Fruit fly (Drosophila melanogaster): ENCODE measurements around the gene CG5026.

The CG5026 gene

DNA sequence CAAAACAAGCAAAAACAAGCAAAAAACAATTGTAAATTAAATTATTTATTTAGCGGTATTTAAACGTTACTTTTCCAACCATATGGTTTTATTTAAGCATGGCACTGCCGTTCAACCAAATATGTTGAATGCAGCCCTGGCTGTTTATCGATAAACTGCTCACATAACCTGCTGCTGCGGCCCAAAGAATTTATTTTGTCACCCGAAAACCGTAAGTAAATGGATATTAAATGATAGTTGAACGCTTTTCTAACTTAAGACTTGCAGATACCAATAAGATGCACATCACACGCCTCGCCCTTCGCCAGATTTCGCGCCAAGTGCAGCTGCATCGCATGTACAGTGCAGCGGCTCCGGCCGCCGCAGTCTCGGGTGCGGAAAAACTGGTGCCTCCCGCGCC lies 11.7 kb upstream of the CG5026 start, which contains the start of gene mRpL12 (continued):
- peak; percentile 44 for TF ChIP-seq CG15514 (GFP tag; optimal IDR thresholded peaks at IDR 0.05)
- TF ChIP-seq fd3F (GFP tag; optimal IDR thresholded peaks at IDR 0.05) = no peak
- TF ChIP-seq CG7987 (GFP tag; optimal IDR thresholded peaks at IDR 0.05) = no peak
- TF ChIP-seq NFAT (GFP tag; IDR thresholded peaks at IDR 0.05) = no peak
- TF ChIP-seq CG2712 (tag; optimal IDR thresholded peaks at IDR 0.05) = peak; percentile 18
- no peak for TF ChIP-seq Drgx (GFP tag; IDR thresholded peaks at IDR 0.05)
- no peak for TF ChIP-seq CG17361 (GFP tag; IDR thresholded peaks at IDR 0.05)
- TF ChIP-seq jigr1 (GFP tag; IDR thresholded peaks at IDR 0.05) = no peak
- TF ChIP-seq Dfd (GFP tag; optimal IDR thresholded peaks at IDR 0.05) = no peak
- no peak for TF ChIP-seq Ssrp (tag; optimal IDR thresholded peaks at IDR 0.05)
- no peak for TF ChIP-seq CG6813 (GFP tag; optimal IDR thresholded peaks at IDR 0.05)
- no peak for TF ChIP-seq HLHmδ (GFP tag; optimal IDR thresholded peaks at IDR 0.05)
- TF ChIP-seq fd96Cb (tag; optimal IDR thresholded peaks at IDR 0.05) = no peak
- peak; percentile 40 for TF ChIP-seq sens (GFP tag)
- TF ChIP-seq CG12659 (GFP tag; optimal IDR thresholded peaks at IDR 0.05) = peak; percentile 7
- TF ChIP-seq CG7556 (GFP tag; optimal IDR thresholded peaks at IDR 0.05) = no peak
- TF ChIP-seq NfI (GFP tag; optimal IDR thresholded peaks at IDR 0.05) = no peak
- TF ChIP-seq Nf-YA (GFP tag; IDR thresholded peaks at IDR 0.05) = no peak
- no peak for TF ChIP-seq exex (tag; optimal IDR thresholded peaks at IDR 0.05)
- TF ChIP-seq zf30C (GFP tag; optimal IDR thresholded peaks at IDR 0.05) = no peak
- no peak for TF ChIP-seq CG4360 (GFP tag; IDR thresholded peaks at IDR 0.05)
- no peak for TF ChIP-seq croc (GFP tag; conservative IDR thresholded peaks at IDR 0.05)
- TF ChIP-seq grau (tag; optimal IDR thresholded peaks at IDR 0.05) = no peak
- peak; percentile 50; the same call in 1 of the 3 replicates for TF ChIP-seq CG34224 (GFP tag; IDR thresholded peaks at IDR 0.05; ENCODE audit: partially characterized antibody)
- TF ChIP-seq CG12391 (tag; optimal IDR thresholded peaks at IDR 0.05) = peak; percentile 1

dm6 chr3L:8958557-8958956 lies 9.8 kb upstream of the CG5026 start, which contains the start of gene CG13313:
Gene CG13313 (plus strand): TSS chr3L:8958857.
- TF ChIP-seq ase (GFP tag; IDR thresholded peaks at IDR 0.05) (no peak), CG6791 (GFP tag; IDR thresholded peaks at IDR 0.05; ENCODE audit: partially characterized antibody) (peak; percentile 26; the same call in 1 of the 3 replicates), CG10147 (GFP tag; optimal IDR thresholded peaks at IDR 0.05) (no peak), CG13424 (tag; optimal IDR thresholded peaks at IDR 0.05) (peak; percentile 18), CG6689 (GFP tag; IDR thresholded peaks at IDR 0.05) (no peak), CG18619 (GFP tag; optimal IDR thresholded peaks at IDR 0.05) (no peak), CG12659 (GFP tag; optimal IDR thresholded peaks at IDR 0.05) (peak; percentile 24), CG2712 (tag; optimal IDR thresholded peaks at IDR 0.05) (peak; percentile 27), gt (GFP tag; IDR thresholded peaks at IDR 0.05) (no peak), grau (tag; optimal IDR thresholded peaks at IDR 0.05) (peak; percentile 31), CG11398 (GFP tag; optimal IDR thresholded peaks at IDR 0.05) (no peak), row (GFP tag; IDR thresholded peaks at IDR 0.05) (peak; percentile 49), toy (GFP tag; IDR thresholded peaks at IDR 0.05) (no peak), CG9215 (GFP tag; IDR thresholded peaks at IDR 0.05) (0 out of 2 replicates have a peak, but pooled peaks have one; percentile 14), sens (GFP tag) (peak; percentile 69), Hr78 (GFP tag; optimal IDR thresholded peaks at IDR 0.05) (peak in 1 of 2 experiments; percentile 5), nmo (GFP tag; optimal IDR thresholded peaks at IDR 0.05) (peak; percentile 13), CoRest (tag; optimal IDR thresholded peaks at IDR 0.05) (peak; percentile 18), sisA (GFP tag; IDR thresholded peaks at IDR 0.05) (peak; percentile 23; the same call in 1 of the 2 replicates), Hmr (GFP tag; optimal IDR thresholded peaks at IDR 0.05) (no peak), CG10979 (tag; optimal IDR thresholded peaks at IDR 0.05) (peak; percentile 20), Dll (GFP tag; IDR thresholded peaks at IDR 0.05; ENCODE audit: partially characterized antibody) (no peak), Ssrp (tag; optimal IDR thresholded peaks at IDR 0.05) (no peak), Blimp-1 (GFP tag; optimal IDR thresholded peaks at IDR 0.05) (peak; percentile 51), dysf (GFP tag; IDR thresholded peaks at IDR 0.05) (peak; percentile 7; the same call in 1 of the 3 replicates), CG6254 (GFP tag; optimal IDR thresholded peaks at IDR 0.05) (no peak), Optix (GFP tag; IDR thresholded peaks at IDR 0.05) (no peak), bsh (GFP tag; optimal IDR thresholded peaks at IDR 0.05) (peak in 1 of 2 experiments; percentile 8), zfh2 (GFP tag; optimal IDR thresholded peaks at IDR 0.05) (no peak)
